Fruit fly (Drosophila melanogaster): ENCODE results near the gene CG32554.
A peak's percentile ranks its signal among the peaks of the same experiment; 100 is the strongest.

CG32554 gene

DNA sequence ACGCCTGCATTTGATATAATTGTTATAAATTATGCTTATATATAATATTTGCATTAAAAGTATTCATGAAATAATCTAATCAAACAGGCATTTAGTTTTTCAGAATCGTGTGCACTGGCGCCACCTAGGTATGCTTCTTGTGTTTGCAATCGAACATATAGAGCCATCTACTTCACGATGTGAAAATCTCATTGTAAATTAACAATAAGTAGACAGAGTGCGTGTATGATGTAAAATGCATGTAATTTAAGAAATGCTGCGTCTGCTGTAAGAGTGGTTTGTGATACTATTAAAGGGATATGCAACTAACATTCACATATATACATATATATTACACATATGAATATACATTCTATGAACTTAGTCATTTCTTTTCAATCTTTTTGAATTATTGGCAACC lies 32.2 kb downstream of the CG32554 start (continued):
- TF ChIP-seq foxo (GFP tag; optimal IDR thresholded peaks at IDR 0.05) (peak in 1 of 2 experiments; percentile 49), Dfd (GFP tag; optimal IDR thresholded peaks at IDR 0.05) (no peak), sv (GFP tag; optimal IDR thresholded peaks at IDR 0.05) (no peak), brk (GFP tag; optimal IDR thresholded peaks at IDR 0.05) (no peak), Jra (GFP tag; optimal IDR thresholded peaks at IDR 0.05) (no peak), Abd-B (GFP tag; optimal IDR thresholded peaks at IDR 0.05) (no peak), N (GFP tag; optimal IDR thresholded peaks at IDR 0.05) (no peak), dl (GFP tag; optimal IDR thresholded peaks at IDR 0.05; ENCODE audit: insufficient read depth in 1 of 2, partially characterized antibody in 2 of 2) (no peak)

DNA sequence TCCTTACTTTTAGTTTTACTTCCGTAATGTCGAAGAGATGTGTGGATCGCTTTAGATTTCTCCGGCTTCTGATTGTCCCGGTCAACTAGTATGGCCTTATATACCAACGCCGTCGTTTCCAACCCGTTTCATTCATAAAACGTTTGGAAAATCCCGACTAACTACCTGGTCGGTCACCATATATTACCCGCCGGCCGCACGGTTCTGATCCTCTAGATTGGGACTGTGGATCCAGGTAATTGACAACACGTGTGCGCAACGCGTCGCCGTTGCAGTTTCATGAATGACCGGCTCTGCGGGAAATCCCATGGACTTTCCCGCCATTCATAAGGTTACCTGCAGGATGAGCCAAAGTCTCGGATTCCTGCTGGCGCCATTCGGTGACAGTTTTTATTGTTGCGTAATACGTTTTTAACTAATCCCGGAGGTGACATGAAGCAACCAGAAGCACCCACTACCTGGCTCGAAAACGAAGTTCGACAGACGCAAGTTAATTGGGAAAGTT lies 32.8 kb downstream of the CG32554 start, which contains the start of gene CG12986:
TSS of gene CG12986 (minus strand) at position 51 of the 505 bp plus-strand sequence.
- TF ChIP-seq Hr83 (GFP tag; optimal IDR thresholded peaks at IDR 0.05; ENCODE audit: poor library complexity, severe bottlenecking) (no peak), Hnf4 (GFP tag; optimal IDR thresholded peaks at IDR 0.05) (no peak), tai (GFP tag; optimal IDR thresholded peaks at IDR 0.05) (no peak), HLH106 (tag; optimal IDR thresholded peaks at IDR 0.05) (no peak), pan (optimal IDR thresholded peaks at IDR 0.05) (no peak), fru (GFP tag; optimal IDR thresholded peaks at IDR 0.05) (no peak), CrebA (GFP tag; optimal IDR thresholded peaks at IDR 0.05; ENCODE audit: borderline replicate concordance) (no peak), ey (GFP tag; optimal IDR thresholded peaks at IDR 0.05) (no peak), Vsx2 (GFP tag; optimal IDR thresholded peaks at IDR 0.05; ENCODE audit: partially characterized antibody) (no peak), br (GFP tag; optimal IDR thresholded peaks at IDR 0.05) (no peak), Abd-B (GFP tag; optimal IDR thresholded peaks at IDR 0.05) (no peak), dl (GFP tag; optimal IDR thresholded peaks at IDR 0.05; ENCODE audit: insufficient read depth in 1 of 2, partially characterized antibody in 2 of 2) (no peak)

DNA sequence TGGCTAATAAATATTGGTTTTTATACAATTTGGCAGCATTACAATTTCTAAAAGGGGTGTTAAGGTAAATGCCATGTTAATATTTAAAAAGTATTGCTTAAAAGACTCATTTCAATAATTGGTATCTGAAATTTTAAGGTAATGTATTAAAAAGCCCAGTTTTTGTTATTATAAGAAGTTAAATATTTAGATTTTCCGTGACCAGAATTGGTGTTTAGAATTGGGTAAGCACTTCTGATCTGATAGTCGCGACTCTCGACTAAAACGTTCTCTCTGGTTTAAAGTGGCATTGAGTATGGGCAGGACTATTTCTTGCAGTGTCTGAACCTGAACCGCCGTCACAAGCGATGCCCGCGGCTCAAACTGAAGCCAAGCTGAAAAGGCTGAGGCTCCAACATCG lies 36.0 kb downstream of the CG32554 start:
- TF ChIP-seq Myc (optimal IDR thresholded peaks at IDR 0.05) (no peak), CG9705 (GFP tag; optimal IDR thresholded peaks at IDR 0.05) (no peak), h (GFP tag; optimal IDR thresholded peaks at IDR 0.05) (peak; percentile 54), sage (GFP tag; optimal IDR thresholded peaks at IDR 0.05) (no peak), Abd-B (GFP tag; optimal IDR thresholded peaks at IDR 0.05) (no peak), Hr83 (GFP tag; optimal IDR thresholded peaks at IDR 0.05; ENCODE audit: poor library complexity, severe bottlenecking) (no peak), CrebA (GFP tag; optimal IDR thresholded peaks at IDR 0.05; ENCODE audit: borderline replicate concordance) (no peak), dmrt93B (GFP tag; optimal IDR thresholded peaks at IDR 0.05) (peak; percentile 15), fru (GFP tag; optimal IDR thresholded peaks at IDR 0.05) (peak; percentile 40), HLH106 (tag; optimal IDR thresholded peaks at IDR 0.05) (peak; percentile 58), Vsx2 (GFP tag; optimal IDR thresholded peaks at IDR 0.05; ENCODE audit: partially characterized antibody) (no peak), Sp1 (GFP tag; optimal IDR thresholded peaks at IDR 0.05) (peak; percentile 68), OdsH (GFP tag; optimal IDR thresholded peaks at IDR 0.05) (peak; percentile 78), dl (GFP tag; optimal IDR thresholded peaks at IDR 0.05; ENCODE audit: insufficient read depth in 1 of 2, partially characterized antibody in 2 of 2) (no peak), Hr78 (GFP tag; optimal IDR thresholded peaks at IDR 0.05) (no peak), br (GFP tag; optimal IDR thresholded peaks at IDR 0.05) (peak; percentile 3), ey (GFP tag; optimal IDR thresholded peaks at IDR 0.05) (peak; percentile 44), sv (GFP tag; optimal IDR thresholded peaks at IDR 0.05) (no peak), woc (GFP tag; optimal IDR thresholded peaks at IDR 0.05) (peak; percentile 45), psq (GFP tag; optimal IDR thresholded peaks at IDR 0.05) (peak; percentile 31), lola (GFP tag; optimal IDR thresholded peaks at IDR 0.05) (no peak), tai (GFP tag; optimal IDR thresholded peaks at IDR 0.05) (no peak), Dif (GFP tag; optimal IDR thresholded peaks at IDR 0.05; ENCODE audit: partially characterized antibody) (no peak), CG32264 (GFP tag; optimal IDR thresholded peaks at IDR 0.05) (no peak), usp (GFP tag; optimal IDR thresholded peaks at IDR 0.05) (no peak), Dfd (GFP tag; optimal IDR thresholded peaks at IDR 0.05) (no peak), N (GFP tag; optimal IDR thresholded peaks at IDR 0.05) (no peak), brk (GFP tag; optimal IDR thresholded peaks at IDR 0.05) (no peak), dsf (GFP tag; optimal IDR thresholded peaks at IDR 0.05; ENCODE audit: borderline replicate concordance) (no peak), foxo (GFP tag; optimal IDR thresholded peaks at IDR 0.05) (peak in 1 of 2 experiments; percentile 45), Hnf4 (GFP tag; optimal IDR thresholded peaks at IDR 0.05) (peak; percentile 21), pan (optimal IDR thresholded peaks at IDR 0.05) (no peak), jim (GFP tag; optimal IDR thresholded peaks at IDR 0.05) (no peak), Mio (GFP tag; optimal IDR thresholded peaks at IDR 0.05) (no peak), Rel (GFP tag; optimal IDR thresholded peaks at IDR 0.05) (no peak), Rel (tag; optimal IDR thresholded peaks at IDR 0.05) (no peak), Jra (GFP tag; optimal IDR thresholded peaks at IDR 0.05) (no peak), rgr (GFP tag; optimal IDR thresholded peaks at IDR 0.05) (peak; percentile 3), GATAd (GFP tag; optimal IDR thresholded peaks at IDR 0.05) (no peak)
